Fruit fly (Drosophila melanogaster): ENCODE measurements around the gene CG4953.

dm6 chr2L:10265129-10265528 is 1.4 kb upstream of the CG4953 start, which contains the start of gene Mob3:
- TF ChIP-seq Myc (optimal IDR thresholded peaks at IDR 0.05) (no peak), Sin3A (optimal IDR thresholded peaks at IDR 0.05) (no peak), h (optimal IDR thresholded peaks at IDR 0.05) (no peak)

All from Kc167 (cell line).